Worm (Caenorhabditis elegans): Measurements from ENCODE around the gene hpo-34.

The hpo-34 gene

ce11 chrX:11471893-11472292, 47.0 kb downstream of the hpo-34 start (continued):
- 0 out of 2 replicates have a peak, but pooled peaks have one; percentile 36 for TF ChIP-seq pbrm-1 (GFP tag; IDR thresholded peaks at IDR 0.05)
- no peak for TF ChIP-seq lag-1 (GFP tag; IDR thresholded peaks at IDR 0.05)
- TF ChIP-seq attf-5 (GFP tag; optimal IDR thresholded peaks at IDR 0.05) = no peak
- no peak for TF ChIP-seq dpff-1 (tag; optimal IDR thresholded peaks at IDR 0.05)
- TF ChIP-seq K11D2.4 (GFP tag; IDR thresholded peaks at IDR 0.05) = peak; percentile 70; the same call in 1 of the 2 replicates
- no peak for TF ChIP-seq attf-3 (GFP tag; conservative IDR thresholded peaks at IDR 0.05)
- TF ChIP-seq nfya-1 (tag; optimal IDR thresholded peaks at IDR 0.05; ENCODE audit: borderline replicate concordance, insufficient read depth) = no peak
- TF ChIP-seq ztf-18 (tag; optimal IDR thresholded peaks at IDR 0.05) = no peak
- no peak for TF ChIP-seq D2030.7 (GFP tag; IDR thresholded peaks at IDR 0.05)
- no peak for TF ChIP-seq ztf-3 (GFP tag; optimal IDR thresholded peaks at IDR 0.05)
- 0 out of 2 replicates have a peak, but pooled peaks have one; percentile 34 for TF ChIP-seq let-526 (GFP tag; IDR thresholded peaks at IDR 0.05)
- no peak for TF ChIP-seq aptf-3 (GFP tag; IDR thresholded peaks at IDR 0.05)
- no peak for TF ChIP-seq fkh-3 (tag; optimal IDR thresholded peaks at IDR 0.05)
- TF ChIP-seq ekl-4 (GFP tag; IDR thresholded peaks at IDR 0.05) = 0 out of 2 replicates have a peak, but pooled peaks have one; percentile 32
- no peak for TF ChIP-seq hlh-26 (GFP tag; conservative IDR thresholded peaks at IDR 0.05)
- no peak for TF ChIP-seq ztf-6 (GFP tag; IDR thresholded peaks at IDR 0.05)
- no peak for TF ChIP-seq bed-1 (GFP tag; IDR thresholded peaks at IDR 0.05)
- TF ChIP-seq tbx-9 (tag; optimal IDR thresholded peaks at IDR 0.05; ENCODE audit: borderline replicate concordance) = no peak
- TF ChIP-seq hsf-1 (GFP tag; IDR thresholded peaks at IDR 0.05) = 0 out of 2 replicates have a peak, but pooled peaks have one; percentile 45
- no peak for TF ChIP-seq F39B2.1 (GFP tag; IDR thresholded peaks at IDR 0.05)
- TF ChIP-seq nfya-2 (GFP tag; IDR thresholded peaks at IDR 0.05) = no peak
- TF ChIP-seq ccch-3 (GFP tag; optimal IDR thresholded peaks at IDR 0.05) = no peak
- no peak for TF ChIP-seq nhr-27 (tag; optimal IDR thresholded peaks at IDR 0.05)
- peak; percentile 44 for TF ChIP-seq hmg-1.2 (GFP tag; IDR thresholded peaks at IDR 0.05)
- no peak for TF ChIP-seq aptf-2 (GFP tag; conservative IDR thresholded peaks at IDR 0.05)
- no peak for TF ChIP-seq ceh-40 (GFP tag; IDR thresholded peaks at IDR 0.05)
- 0 out of 2 replicates have a peak, but pooled peaks have one; percentile 68 for TF ChIP-seq F37B4.10 (GFP tag; IDR thresholded peaks at IDR 0.05)
- TF ChIP-seq nhr-80 (tag; optimal IDR thresholded peaks at IDR 0.05) = peak; percentile 38
- no peak for TF ChIP-seq pha-4 (tag; optimal IDR thresholded peaks at IDR 0.05)
- no peak for TF ChIP-seq lsy-27 (tag; optimal IDR thresholded peaks at IDR 0.05; ENCODE audit: borderline replicate concordance, insufficient read depth)
- no peak for TF ChIP-seq sptf-2 (GFP tag; optimal IDR thresholded peaks at IDR 0.05)
- TF ChIP-seq sdz-38 (tag; optimal IDR thresholded peaks at IDR 0.05) = no peak
- no peak for TF ChIP-seq T07F8.4 (tag; optimal IDR thresholded peaks at IDR 0.05)
- TF ChIP-seq ceh-27 (GFP tag; optimal IDR thresholded peaks at IDR 0.05) = peak; percentile 93
- TF ChIP-seq xnd-1 (tag; optimal IDR thresholded peaks at IDR 0.05) = no peak
- peak; percentile 2 for TF ChIP-seq ztf-26 (tag; optimal IDR thresholded peaks at IDR 0.05)
- peak; percentile 73 for TF ChIP-seq zfh-2 (GFP tag; conservative IDR thresholded peaks at IDR 0.05)
- TF ChIP-seq repo-1 (tag; optimal IDR thresholded peaks at IDR 0.05) = no peak

DNA sequence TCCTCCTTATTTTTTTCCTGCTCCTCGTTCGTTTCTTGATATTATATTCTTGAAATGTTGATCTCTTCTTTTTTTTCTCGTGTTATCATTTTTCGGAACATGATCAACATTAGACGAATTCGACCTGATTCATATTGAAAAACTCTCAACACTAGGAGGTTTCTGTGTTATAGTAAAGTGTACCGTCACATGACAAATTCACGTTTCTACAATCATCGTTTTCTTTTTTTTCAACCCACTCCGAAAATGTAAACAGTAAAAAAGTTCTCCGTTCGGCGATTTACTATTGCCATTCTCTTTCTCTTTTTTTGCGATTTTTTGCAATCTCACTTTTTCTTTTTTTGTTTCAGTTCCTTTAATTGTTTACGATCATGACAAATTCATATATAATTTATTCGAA, 47.5 kb downstream of the hpo-34 start:
- TF ChIP-seq pha-4 (tag; optimal IDR thresholded peaks at IDR 0.05) (peak; percentile 38), atf-7 (tag; optimal IDR thresholded peaks at IDR 0.05) (no peak), Y67H2A.10 (GFP tag; conservative IDR thresholded peaks at IDR 0.05) (no peak), somi-1 (GFP tag; optimal IDR thresholded peaks at IDR 0.05) (no peak), mel-28 (tag; optimal IDR thresholded peaks at IDR 0.05; ENCODE audit: borderline replicate concordance) (no peak), bed-1 (GFP tag; IDR thresholded peaks at IDR 0.05) (no peak)

Data from whole organism, young adult.